Worm (Caenorhabditis elegans): ENCODE data around the gene math-8.

ce11 chrII:1922665-1923187 is 33.8 kb upstream of the math-8 start, which contains the start of the genes bath-2 and F52C6.4:
- TF ChIP-seq ama-1 (optimal IDR thresholded peaks at IDR 0.05) (no peak), flt-1 (GFP tag; IDR thresholded peaks at IDR 0.05) (no peak)

Data from whole organism, early embryonic.